Fruit fly (Drosophila melanogaster): ENCODE measurements around the gene CG13737.

The CG13737 gene

DNA sequence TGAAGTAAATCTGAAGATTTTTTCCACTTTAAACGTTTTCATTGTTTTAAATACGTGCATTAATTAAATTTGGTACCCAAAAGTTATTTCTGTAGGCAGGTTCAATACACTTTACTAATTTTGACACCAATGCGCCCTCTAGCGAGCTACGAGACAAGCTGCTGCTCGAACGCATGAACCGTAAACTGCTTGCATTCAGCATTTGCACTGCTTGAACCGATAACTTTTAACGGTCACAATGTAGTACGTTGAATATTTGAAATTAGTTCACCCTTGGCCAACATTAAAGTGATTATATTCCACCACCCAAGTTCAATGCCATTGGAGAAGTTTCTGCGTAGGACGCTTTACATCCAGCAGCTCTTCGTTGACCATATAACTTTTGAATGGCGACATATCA lies 33.5 kb upstream of the CG13737 start (continued):
- TF ChIP-seq CG17568 (GFP tag; optimal IDR thresholded peaks at IDR 0.05), result no peak
- peak; percentile 42 for TF ChIP-seq CG9817 (tag; optimal IDR thresholded peaks at IDR 0.05)
- peak; percentile 51 for TF ChIP-seq amos (GFP tag; IDR thresholded peaks at IDR 0.05; ENCODE audit: partially characterized antibody)
- TF ChIP-seq CG9932 (GFP tag; IDR thresholded peaks at IDR 0.05), result peak; percentile 44; the same call in 1 of the 2 replicates
- no peak for TF ChIP-seq CG33557 (GFP tag; optimal IDR thresholded peaks at IDR 0.05)
- TF ChIP-seq Stat92E (GFP tag; optimal IDR thresholded peaks at IDR 0.05), result no peak
- TF ChIP-seq grau (tag; optimal IDR thresholded peaks at IDR 0.05), result no peak
- TF ChIP-seq Aef1 (GFP tag; IDR thresholded peaks at IDR 0.05), result peak; percentile 45; the same call in 1 of the 3 replicates
- no peak for TF ChIP-seq CG1602 (GFP tag; optimal IDR thresholded peaks at IDR 0.05)
- TF ChIP-seq sug (tag; optimal IDR thresholded peaks at IDR 0.05), result no peak
- no peak for TF ChIP-seq Nf-YB (GFP tag; optimal IDR thresholded peaks at IDR 0.05)
- TF ChIP-seq kay (GFP tag; optimal IDR thresholded peaks at IDR 0.05), result no peak
- TF ChIP-seq Taf1 (GFP tag; IDR thresholded peaks at IDR 0.05), result no peak
- TF ChIP-seq Scr (GFP tag; IDR thresholded peaks at IDR 0.05; ENCODE audit: partially characterized antibody), result no peak
- TF ChIP-seq phol (tag; optimal IDR thresholded peaks at IDR 0.05), result no peak
- TF ChIP-seq repo (GFP tag; optimal IDR thresholded peaks at IDR 0.05), result peak; percentile 16
- TF ChIP-seq Adf1 (GFP tag; IDR thresholded peaks at IDR 0.05), result no peak
- TF ChIP-seq CG5953 (GFP tag; IDR thresholded peaks at IDR 0.05), result no peak
- no peak for TF ChIP-seq pfk (GFP tag; optimal IDR thresholded peaks at IDR 0.05)
- no peak for TF ChIP-seq sna (GFP tag; IDR thresholded peaks at IDR 0.05; ENCODE audit: partially characterized antibody)
- TF ChIP-seq CG6683 (GFP tag; optimal IDR thresholded peaks at IDR 0.05), result no peak
- peak; percentile 43 for TF ChIP-seq CG4424 (GFP tag; optimal IDR thresholded peaks at IDR 0.05)
- TF ChIP-seq Max (GFP tag; optimal IDR thresholded peaks at IDR 0.05), result no peak
- TF ChIP-seq CG31388 (GFP tag; optimal IDR thresholded peaks at IDR 0.05), result no peak
- no peak for TF ChIP-seq CG4617 (GFP tag; optimal IDR thresholded peaks at IDR 0.05; ENCODE audit: borderline replicate concordance)
- TF ChIP-seq Trl (optimal IDR thresholded peaks at IDR 0.05), result no peak
- TF ChIP-seq Trl (GFP tag; optimal IDR thresholded peaks at IDR 0.05), result no peak
- no peak for TF ChIP-seq pho (GFP tag; optimal IDR thresholded peaks at IDR 0.05)
- TF ChIP-seq CG10979 (tag; optimal IDR thresholded peaks at IDR 0.05), result peak; percentile 99
- TF ChIP-seq CG8944 (GFP tag; optimal IDR thresholded peaks at IDR 0.05), result peak; percentile 20
- peak; percentile 63 for TF ChIP-seq CG11504 (tag; optimal IDR thresholded peaks at IDR 0.05)
- no peak for TF ChIP-seq abd-A (tag; optimal IDR thresholded peaks at IDR 0.05)
- no peak for TF ChIP-seq CG34224 (GFP tag; IDR thresholded peaks at IDR 0.05; ENCODE audit: partially characterized antibody)
- no peak for TF ChIP-seq CG12219 (GFP tag; optimal IDR thresholded peaks at IDR 0.05)
- TF ChIP-seq ranshi (GFP tag; IDR thresholded peaks at IDR 0.05), result no peak
- TF ChIP-seq CG13123 (GFP tag; optimal IDR thresholded peaks at IDR 0.05), result no peak
- no peak for TF ChIP-seq CG7786 (GFP tag; optimal IDR thresholded peaks at IDR 0.05)
- TF ChIP-seq jing (GFP tag; optimal IDR thresholded peaks at IDR 0.05), result no peak
- TF ChIP-seq seq (GFP tag; IDR thresholded peaks at IDR 0.05), result no peak
- no peak for TF ChIP-seq tgo (GFP tag; IDR thresholded peaks at IDR 0.05)
- peak; percentile 60 for TF ChIP-seq CG15514 (GFP tag; optimal IDR thresholded peaks at IDR 0.05)
- peak; percentile 44; the same call in 1 of the 3 replicates for TF ChIP-seq mld (GFP tag; IDR thresholded peaks at IDR 0.05; ENCODE audit: partially characterized antibody)
- TF ChIP-seq Eip74EF (GFP tag; optimal IDR thresholded peaks at IDR 0.05), result no peak
- TF ChIP-seq Hmx (GFP tag; optimal IDR thresholded peaks at IDR 0.05), result no peak
- TF ChIP-seq Hr39 (optimal IDR thresholded peaks at IDR 0.05), result no peak
- no peak for TF ChIP-seq sc (optimal IDR thresholded peaks at IDR 0.05)
- TF ChIP-seq sc (GFP tag; optimal IDR thresholded peaks at IDR 0.05), result no peak
- no peak for TF ChIP-seq prd (optimal IDR thresholded peaks at IDR 0.05)
- TF ChIP-seq prd (GFP tag; IDR thresholded peaks at IDR 0.05), result no peak; the same call in 2 of the 3 replicates
- no peak for TF ChIP-seq tx (GFP tag; optimal IDR thresholded peaks at IDR 0.05)
- TF ChIP-seq ATbp (GFP tag; optimal IDR thresholded peaks at IDR 0.05), result no peak
- no peak for TF ChIP-seq slp2 (GFP tag; optimal IDR thresholded peaks at IDR 0.05)
